Worm (Caenorhabditis elegans) whole organism, mixed stage, embryonic: ENCODE results near the gene T22F3.7.

ENCODE experiments used
- nhr-237 ChIP-seq: fragments of 150-350 bp; optimal IDR thresholded peaks from 2 replicates; lab custom pipeline; 2014; ENCODE audit warnings: missing biosample characterization, missing genetic modification characterization
- pha-4 ChIP-seq: fragments of 150-350 bp; optimal IDR thresholded peaks from 2 replicates; lab custom pipeline; 2018; ENCODE audit warnings: missing biosample characterization, missing genetic modification reagents, missing genetic modification characterization
- snpc-4 ChIP-seq: fragments of 150-350 bp; optimal IDR thresholded peaks from 2 replicates; lab custom pipeline; 2014; ENCODE audit warnings: missing biosample characterization, missing genetic modification characterization
- unc-39 ChIP-seq: fragments of 150-350 bp; optimal IDR thresholded peaks from 2 replicates; lab custom pipeline; 2014; ENCODE audit warnings: missing biosample characterization, missing genetic modification characterization
- unc-62 ChIP-seq: fragments of 150-350 bp; optimal IDR thresholded peaks from 2 replicates; lab custom pipeline; 2014; ENCODE audit warnings: missing biosample characterization, missing genetic modification reagents, missing genetic modification characterization

ce11 chrV:3548798-3549197 lies 51.7 kb downstream of the T22F3.7 start, which contains the start of gene srw-130:
- TF ChIP-seq unc-62 (GFP tag; lab: Kevin White, UChicago) (no peak), pha-4 (tag; lab: Kevin White, UChicago) (no peak), unc-39 (tag; lab: Kevin White, UChicago) (no peak), snpc-4 (no peak), nhr-237 (tag; lab: Kevin White, UChicago) (no peak)
